Worm (Caenorhabditis elegans) whole organism, L4 larva: ENCODE data around the gene nhr-104.

Source experiments
- F10B5.3 ChIP-seq: sonication (generic microtip); optimal IDR thresholded peaks from 2 replicates; lab custom pipeline; 2016; ENCODE audit warnings: mild to moderate bottlenecking, missing genetic modification characterization, missing compliant biosample characterization
- Y105C5A.15 ChIP-seq: fragments of 200-800 bp; sonication (Bioruptor generic); IDR thresholded peaks from 2 replicates; pipeline ENCODE4 v1.3.6; 2022; ENCODE audit warnings: missing genetic modification characterization, missing compliant biosample characterization
- aha-1 ChIP-seq: fragments of 150-350 bp; peaks from one replicate; lab custom pipeline; 2014; ENCODE audit warnings: missing biosample characterization, missing genetic modification characterization
- attf-4 ChIP-seq: sonication (generic microtip); optimal IDR thresholded peaks from 3 replicates; lab custom pipeline; 2017; ENCODE audit warnings: missing biosample characterization, missing genetic modification characterization
- ces-1 ChIP-seq: fragments of 150-350 bp; sonication (generic microtip); optimal IDR thresholded peaks from 4 replicates; lab custom pipeline; 2014; ENCODE audit warnings: missing biosample characterization, missing genetic modification reagents, missing genetic modification characterization
- daf-16 ChIP-seq, 3 experiments: sonication (generic microtip); optimal IDR thresholded peaks; 2 replicates each; lab custom pipeline; 2016 to 2017; ENCODE audit warnings: missing genetic modification characterization in 3 of 3, missing genetic modification reagents in 3 of 3, mild to moderate bottlenecking in 2 of 3, missing compliant biosample characterization in 2 of 3, missing biosample characterization in 1 of 3, moderate library complexity in 1 of 3
- dmd-6 ChIP-seq: fragments of 200-800 bp; sonication (Bioruptor generic); IDR thresholded peaks from 2 replicates; pipeline ENCODE4 v1.3.6; 2022; ENCODE audit warnings: missing genetic modification reagents, missing genetic modification characterization, missing compliant biosample characterization
- dve-1 ChIP-seq: sonication (generic microtip); optimal IDR thresholded peaks from 2 replicates; lab custom pipeline; 2017; ENCODE audit warnings: antibody characterized with exemption, mild to moderate bottlenecking, missing genetic modification characterization, missing compliant biosample characterization; ENCODE audit not compliant: insufficient read depth
- egl-27 ChIP-seq: sonication (generic microtip); optimal IDR thresholded peaks from 3 replicates; lab custom pipeline; 2017; ENCODE audit warnings: missing biosample characterization, missing genetic modification reagents, missing genetic modification characterization
- egl-43 ChIP-seq: fragments of 200-800 bp; sonication (Bioruptor generic); IDR thresholded peaks from 2 replicates; pipeline ENCODE4 v1.3.6; 2022; ENCODE audit warnings: missing genetic modification reagents, missing genetic modification characterization, missing compliant biosample characterization
- hif-1 ChIP-seq, 2 experiments: sonication (generic microtip); optimal IDR thresholded peaks; 2 replicates each; lab custom pipeline; 2016 to 2017; ENCODE audit warnings: missing compliant biosample characterization in 2 of 2, missing genetic modification characterization in 2 of 2, missing genetic modification reagents in 2 of 2, missing genotype in 2 of 2, mild to moderate bottlenecking in 1 of 2
- hlh-11 ChIP-seq: fragments of 200-800 bp; sonication (Bioruptor generic); optimal IDR thresholded peaks from 2 replicates; lab custom pipeline; 2018; ENCODE audit warnings: mild to moderate bottlenecking, missing genetic modification characterization, missing compliant biosample characterization
- hlh-30 ChIP-seq: sonication (generic microtip); optimal IDR thresholded peaks from 2 replicates; lab custom pipeline; 2017; ENCODE audit warnings: antibody characterized with exemption, mild to moderate bottlenecking, missing genetic modification characterization, missing compliant biosample characterization; ENCODE audit not compliant: insufficient read depth
- hmg-1.1 ChIP-seq: fragments of 200-800 bp; sonication (Bioruptor generic); IDR thresholded peaks from 2 replicates; pipeline ENCODE4 v1.3.6; 2022; ENCODE audit warnings: missing genetic modification reagents, missing genetic modification characterization, missing compliant biosample characterization
- lin-13 ChIP-seq: fragments of 150-350 bp; optimal IDR thresholded peaks from 2 replicates; lab custom pipeline; 2014; ENCODE audit warnings: missing biosample characterization, missing genetic modification reagents, missing genetic modification characterization
- lin-39 ChIP-seq: fragments of 150-350 bp; optimal IDR thresholded peaks from 2 replicates; lab custom pipeline; 2014; ENCODE audit warnings: missing biosample characterization, missing genetic modification reagents, missing genetic modification characterization
- lir-3 ChIP-seq: sonication (generic microtip); optimal IDR thresholded peaks from 2 replicates; lab custom pipeline; 2016; ENCODE audit warnings: mild to moderate bottlenecking, missing genetic modification characterization, missing compliant biosample characterization
- lsy-2 ChIP-seq, 2 experiments: fragments of 150-350 bp in 1 of 2; sonication (generic microtip) in 1 of 2; optimal IDR thresholded peaks; 2 replicates each; lab custom pipeline; 2014 to 2017; ENCODE audit warnings: missing biosample characterization in 2 of 2, missing genetic modification characterization in 2 of 2
- mdl-1 ChIP-seq, 2 experiments: fragments of 150-350 bp in 1 of 2; sonication (generic microtip) in 1 of 2; optimal IDR thresholded peaks; 2 replicates each; lab custom pipeline; 2014 to 2017; ENCODE audit warnings: missing biosample characterization in 2 of 2, missing genetic modification characterization in 2 of 2
- mep-1 ChIP-seq: fragments of 150-350 bp; sonication (generic microtip); optimal IDR thresholded peaks from 3 replicates; lab custom pipeline; 2014; ENCODE audit warnings: missing biosample characterization, missing genetic modification characterization
- mes-2 ChIP-seq: sonication (generic microtip); optimal IDR thresholded peaks from 2 replicates; lab custom pipeline; 2016; ENCODE audit warnings: missing genotype, mild to moderate bottlenecking, missing genetic modification characterization, missing compliant biosample characterization; ENCODE audit not compliant: poor library complexity, severe bottlenecking
- mxl-2 ChIP-seq: fragments of 200-800 bp; sonication (Bioruptor generic); conservative IDR thresholded peaks from 2 replicates; pipeline ENCODE4 v1.3.6; 2022; ENCODE audit warnings: missing genetic modification reagents, missing genetic modification characterization, missing compliant biosample characterization
- mxl-3 ChIP-seq: fragments of 200-800 bp; sonication (Bioruptor generic); optimal IDR thresholded peaks from 2 replicates; lab custom pipeline; 2018; ENCODE audit warnings: mild to moderate bottlenecking, missing genetic modification characterization, missing compliant biosample characterization
- nhr-102 ChIP-seq: sonication (generic microtip); optimal IDR thresholded peaks from 2 replicates; lab custom pipeline; 2016; ENCODE audit warnings: mild to moderate bottlenecking, missing genetic modification characterization, moderate library complexity, missing compliant biosample characterization
- nhr-28 ChIP-seq: fragments of 150-350 bp; optimal IDR thresholded peaks from 2 replicates; lab custom pipeline; 2014; ENCODE audit warnings: missing biosample characterization, missing genetic modification characterization
- nhr-48 ChIP-seq: sonication (generic microtip); optimal IDR thresholded peaks from 2 replicates; lab custom pipeline; 2016; ENCODE audit warnings: mild to moderate bottlenecking, missing genetic modification characterization, missing compliant biosample characterization
- nhr-77 ChIP-seq: fragments of 150-350 bp; optimal IDR thresholded peaks from 2 replicates; lab custom pipeline; 2014; ENCODE audit warnings: missing biosample characterization, missing genetic modification characterization
- pha-4 ChIP-seq, 2 experiments: fragments of 150-350 bp in 1 of 2; fragments of 200-800 bp in 1 of 2; sonication (Bioruptor generic) in 1 of 2; IDR thresholded peaks in 1 of 2; optimal IDR thresholded peaks in 1 of 2; 2 replicates each; pipeline versions ENCODE4 v1.3.6 to Lab custom; 2014 to 2022; ENCODE audit warnings: missing genetic modification characterization in 2 of 2, missing genetic modification reagents in 2 of 2, missing biosample characterization in 1 of 2, missing compliant biosample characterization in 1 of 2
- rbr-2 ChIP-seq: sonication (generic microtip); optimal IDR thresholded peaks from 2 replicates; lab custom pipeline; 2016; ENCODE audit warnings: missing genotype, missing genetic modification characterization, missing compliant biosample characterization
- saeg-2 ChIP-seq: fragments of 200-800 bp; sonication (Bioruptor generic); IDR thresholded peaks from 2 replicates; pipeline ENCODE4 v1.3.6; 2022; ENCODE audit warnings: missing genetic modification reagents, missing genetic modification characterization, missing compliant biosample characterization
- spr-3 ChIP-seq: fragments of 200-800 bp; sonication (Bioruptor generic); optimal IDR thresholded peaks from 2 replicates; lab custom pipeline; 2018; ENCODE audit warnings: mild to moderate bottlenecking, missing genetic modification characterization, missing compliant biosample characterization
- tag-97 ChIP-seq: fragments of 200-800 bp; sonication (Bioruptor generic); IDR thresholded peaks from 2 replicates; pipeline ENCODE4 v1.3.6; 2022; ENCODE audit warnings: missing genetic modification characterization, missing compliant biosample characterization
- unc-62 ChIP-seq, 3 experiments: fragments of 150-350 bp in 1 of 3; sonication (generic microtip); optimal IDR thresholded peaks in 2 of 3; peaks in 1 of 3; 1 replicate in 1 of 3; 2 replicates in 2 of 3; lab custom pipeline; 2014 to 2017; ENCODE audit warnings: missing biosample characterization in 3 of 3, missing genetic modification characterization in 3 of 3, missing genetic modification reagents in 3 of 3, missing genotype in 1 of 3
- vab-7 ChIP-seq: fragments of 200-800 bp; sonication (Bioruptor generic); IDR thresholded peaks from 2 replicates; pipeline ENCODE4 v1.3.6; 2022; ENCODE audit warnings: missing genetic modification reagents, missing genetic modification characterization, missing compliant biosample characterization
- zfp-2 ChIP-seq: sonication (generic microtip); optimal IDR thresholded peaks from 2 replicates; lab custom pipeline; 2016; ENCODE audit warnings: mild to moderate bottlenecking, missing genetic modification characterization, missing compliant biosample characterization
- zfp-3 ChIP-seq: fragments of 200-800 bp; sonication (Bioruptor generic); conservative IDR thresholded peaks from 2 replicates; pipeline ENCODE4 v1.3.6; 2022; ENCODE audit warnings: missing genetic modification reagents, missing genetic modification characterization, missing compliant biosample characterization
- ztf-7 ChIP-seq: fragments of 150-350 bp; optimal IDR thresholded peaks from 2 replicates; lab custom pipeline; 2014; ENCODE audit warnings: missing biosample characterization, missing genetic modification characterization

nhr-104 gene

ce11 chrIV:4788332-4788731 lies at the start of gene nhr-104:
TSS of gene nhr-104 (minus strand) at chrIV:4788692.
- TF ChIP-seq lin-39 (tag; lab: Kevin White, UChicago) (no peak), lir-3 (tag; lab: Kevin White, UChicago) (no peak), nhr-48 (tag; lab: Kevin White, UChicago) (peak; percentile 63), nhr-77 (tag; lab: Kevin White, UChicago) (peak; percentile 83), mdl-1 (tag; optimal IDR thresholded peaks at IDR 0.05; lab: Kevin White, UChicago) (peak in 1 of 2 experiments; percentile 86), zfp-2 (tag; lab: Kevin White, UChicago) (no peak), hmg-1.1 (0 out of 2 replicates have a peak, but pooled peaks have one; percentile 17), egl-27 (tag; lab: Kevin White, UChicago) (no peak), pha-4 (GFP tag; IDR thresholded peaks at IDR 0.05; lab: Robert Waterston, UW) (no peak), pha-4 (tag; optimal IDR thresholded peaks at IDR 0.05; lab: Kevin White, UChicago) (peak; percentile 26), ces-1 (GFP tag; lab: Kevin White, UChicago) (no peak), lsy-2 (tag; optimal IDR thresholded peaks at IDR 0.05; lab: Kevin White, UChicago) (peak in 1 of 2 experiments; percentile 59), attf-4 (no peak), egl-43 (GFP tag; lab: Robert Waterston, UW) (no peak), mxl-3 (peak; percentile 45), hlh-11 (tag; lab: Kevin White, UChicago) (peak; percentile 80), hlh-30 (tag; lab: Kevin White, UChicago) (peak; percentile 67), nhr-102 (tag; lab: Kevin White, UChicago) (peak; percentile 7), unc-62 (GFP tag; optimal IDR thresholded peaks at IDR 0.05 in 1 of 2; lab: Kevin White, UChicago) (peak in 1 of 2 experiments; percentile 92), unc-62 (tag; optimal IDR thresholded peaks at IDR 0.05; lab: Kevin White, UChicago) (no peak), nhr-28 (peak; percentile 98), F10B5.3 (no peak), saeg-2 (GFP tag; lab: Robert Waterston, UW) (no peak), dmd-6 (GFP tag; lab: Robert Waterston, UW) (peak; percentile 72), tag-97 (GFP tag; lab: Robert Waterston, UW) (no peak), ztf-7 (tag; lab: Kevin White, UChicago) (peak; percentile 14), spr-3 (GFP tag; lab: Kevin White, UChicago) (no peak), rbr-2 (tag; lab: Kevin White, UChicago) (no peak), mep-1 (tag; lab: Kevin White, UChicago) (peak; percentile 45), hif-1 (tag; optimal IDR thresholded peaks at IDR 0.05; lab: Kevin White, UChicago) (peak in 1 of 2 experiments; percentile 33), mes-2 (tag; lab: Kevin White, UChicago) (peak; percentile 35), zfp-3 (GFP tag; lab: Robert Waterston, UW) (no peak), vab-7 (GFP tag; lab: Robert Waterston, UW) (no peak), daf-16 (GFP tag; optimal IDR thresholded peaks at IDR 0.05; lab: Kevin White, UChicago) (no peak), daf-16 (tag; optimal IDR thresholded peaks at IDR 0.05; lab: Kevin White, UChicago) (peak; percentile 97), Y105C5A.15 (GFP tag; lab: Robert Waterston, UW) (no peak), dve-1 (peak; percentile 81)

DNA sequence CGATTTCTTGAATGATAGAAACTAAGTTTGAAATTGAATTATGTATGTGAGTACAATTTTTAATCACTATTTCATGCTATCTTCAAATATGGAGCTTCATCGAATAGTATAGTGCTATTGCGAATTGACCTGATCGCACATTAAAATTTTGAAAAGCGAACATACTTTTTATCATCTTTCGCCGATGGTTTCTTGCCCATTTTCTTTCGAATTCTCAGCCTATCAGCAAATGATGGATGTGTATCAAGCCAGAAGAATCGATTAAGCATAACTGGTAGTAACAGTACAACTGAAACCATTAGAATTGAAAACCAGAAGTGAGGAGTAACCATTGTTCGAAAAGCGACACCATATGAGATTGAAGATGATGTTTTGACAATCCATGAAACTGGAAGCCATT lies 41.1 kb upstream of the nhr-104 start:
- peak; percentile 91 for TF ChIP-seq aha-1 (tag; lab: Kevin White, UChicago)
- TF ChIP-seq mes-2 (tag; lab: Kevin White, UChicago): no peak
- TF ChIP-seq lin-13 (GFP tag; lab: Kevin White, UChicago): no peak
- TF ChIP-seq mxl-2 (GFP tag; lab: Robert Waterston, UW): no peak
